Fruit fly (Drosophila melanogaster) whole organism, pupa: Measurements from ENCODE around the gene CG42852.

Source experiments
- CG10348 ChIP-seq: fragments of 200-800 bp; sonication (Bioruptor generic); IDR thresholded peaks from 2 replicates; pipeline ENCODE4 v1.3.6; 2022; ENCODE audit warnings: missing biosample characterization, missing genetic modification characterization
- CG12605 ChIP-seq: fragments of 200-800 bp; sonication (Bioruptor generic); IDR thresholded peaks from 2 replicates; pipeline ENCODE4 v1.3.6; 2022; ENCODE audit warnings: missing biosample characterization, missing genetic modification characterization
- CG13204 ChIP-seq: fragments of 200-800 bp; sonication (Bioruptor generic); optimal IDR thresholded peaks from 2 replicates; lab custom pipeline; 2018; ENCODE audit warnings: missing biosample characterization, mild to moderate bottlenecking, missing genetic modification characterization, moderate library complexity
- CG14655 ChIP-seq: fragments of 200-800 bp; sonication (Bioruptor generic); optimal IDR thresholded peaks from 3 replicates; lab custom pipeline; 2017; ENCODE audit warnings: mild to moderate bottlenecking, missing biosample characterization, missing genetic modification reagents, missing genetic modification characterization
- CG15710 ChIP-seq: fragments of 200-800 bp; sonication (Bioruptor generic); optimal IDR thresholded peaks from 2 replicates; lab custom pipeline; 2018; ENCODE audit warnings: missing biosample characterization, mild to moderate bottlenecking, missing genetic modification characterization, moderate library complexity
- CG17806 ChIP-seq: fragments of 200-800 bp; sonication (Bioruptor generic); optimal IDR thresholded peaks from 2 replicates; lab custom pipeline; 2018; ENCODE audit warnings: missing biosample characterization, mild to moderate bottlenecking, missing genetic modification characterization, moderate library complexity
- CG32121 ChIP-seq: fragments of 200-800 bp; sonication (Bioruptor generic); IDR thresholded peaks from 2 replicates; pipeline ENCODE4 v1.3.6; 2022; ENCODE audit warnings: missing biosample characterization, missing genetic modification characterization
- CG34367 ChIP-seq: fragments of 200-800 bp; sonication (Bioruptor generic); optimal IDR thresholded peaks from 2 replicates; lab custom pipeline; 2018; ENCODE audit warnings: missing biosample characterization, mild to moderate bottlenecking, missing genetic modification characterization
- CG4496 ChIP-seq: fragments of 200-800 bp; sonication (Bioruptor generic); IDR thresholded peaks from 3 replicates; pipeline ENCODE4 v1.3.6; 2022; ENCODE audit warnings: missing biosample characterization, missing genetic modification characterization
- CG8159 ChIP-seq: fragments of 200-800 bp; sonication (Bioruptor generic); optimal IDR thresholded peaks from 3 replicates; lab custom pipeline; 2018; ENCODE audit warnings: missing biosample characterization, mild to moderate bottlenecking, missing genetic modification characterization, moderate library complexity
- CG8301 ChIP-seq: fragments of 200-800 bp; sonication (Bioruptor generic); optimal IDR thresholded peaks from 2 replicates; lab custom pipeline; 2018; ENCODE audit warnings: missing biosample characterization, mild to moderate bottlenecking, missing genetic modification characterization
- CG9948 ChIP-seq: fragments of 200-800 bp; sonication (Bioruptor generic); optimal IDR thresholded peaks from 2 replicates; lab custom pipeline; 2018; ENCODE audit warnings: missing biosample characterization, mild to moderate bottlenecking, missing genetic modification characterization, moderate library complexity
- D1 ChIP-seq: fragments of 200-800 bp; sonication (Bioruptor generic); optimal IDR thresholded peaks from 2 replicates; lab custom pipeline; 2018; ENCODE audit warnings: missing biosample characterization, mild to moderate bottlenecking, missing genetic modification characterization, moderate library complexity
- EcR ChIP-seq: fragments of 200-800 bp; sonication (Bioruptor generic); optimal IDR thresholded peaks from 3 replicates; lab custom pipeline; 2019; ENCODE audit warnings: missing biosample characterization, missing genetic modification characterization, mild to moderate bottlenecking, moderate library complexity, missing genetic modification reagents
- Ets98B ChIP-seq: fragments of 200-800 bp; sonication (Bioruptor generic); IDR thresholded peaks from 2 replicates; pipeline ENCODE4 v1.3.6; 2022; ENCODE audit warnings: missing biosample characterization, missing genetic modification characterization
- Pif1A ChIP-seq: fragments of 200-800 bp; sonication (Bioruptor generic); optimal IDR thresholded peaks from 3 replicates; lab custom pipeline; 2016; ENCODE audit warnings: missing biosample characterization, missing genetic modification characterization
- Pif1B ChIP-seq: fragments of 200-800 bp; sonication (Bioruptor generic); optimal IDR thresholded peaks from 3 replicates; lab custom pipeline; 2016; ENCODE audit warnings: missing biosample characterization, missing genetic modification characterization
- Snoo ChIP-seq: fragments of 200-800 bp; sonication (Bioruptor generic); optimal IDR thresholded peaks from 3 replicates; lab custom pipeline; 2017; ENCODE audit warnings: missing biosample characterization, mild to moderate bottlenecking, missing genetic modification characterization, inconsistent platforms
- fd96Ca ChIP-seq: fragments of 200-800 bp; sonication (Bioruptor generic); IDR thresholded peaks from 3 replicates; pipeline ENCODE4 v1.3.6; 2022; ENCODE audit warnings: missing biosample characterization, missing genetic modification characterization
- gl ChIP-seq: fragments of 200-800 bp; sonication (Bioruptor generic); optimal IDR thresholded peaks from 2 replicates; lab custom pipeline; 2018; ENCODE audit warnings: missing biosample characterization, mild to moderate bottlenecking, missing genetic modification characterization
- rn ChIP-seq: fragments of 200-800 bp; sonication (Bioruptor generic); IDR thresholded peaks from 2 replicates; pipeline ENCODE4 v1.3.6; 2022; ENCODE audit warnings: missing biosample characterization, missing genetic modification characterization

Gene CG42852

dm6 chr3L:16751487-16752054, 3.7 kb upstream of the CG42852 start:
- no peak for TF ChIP-seq CG12605 (GFP tag; lab: Robert Waterston, UW)
- no peak for TF ChIP-seq rn
- peak; percentile 6; the same call in 1 of the 3 replicates for TF ChIP-seq CG4496 (GFP tag; lab: Robert Waterston, UW)
- TF ChIP-seq CG15710 (tag; lab: Kevin White, UChicago) = peak; percentile 3
- TF ChIP-seq CG10348 (GFP tag; lab: Robert Waterston, UW) = no peak
- TF ChIP-seq Snoo (tag; lab: Kevin White, UChicago) = no peak
- peak; percentile 31 for TF ChIP-seq CG17806 (tag; lab: Kevin White, UChicago)
- peak; percentile 47 for TF ChIP-seq CG8301 (tag; lab: Kevin White, UChicago)
- no peak for TF ChIP-seq gl (tag; lab: Kevin White, UChicago)
- no peak for TF ChIP-seq Pif1A (GFP tag; lab: Kevin White, UChicago)
- TF ChIP-seq EcR (GFP tag; lab: Kevin White, UChicago) = peak; percentile 22
- peak; percentile 70 for TF ChIP-seq CG14655 (GFP tag; lab: Kevin White, UChicago)
- no peak for TF ChIP-seq Ets98B (GFP tag; lab: Robert Waterston, UW)
- peak; percentile 9 for TF ChIP-seq Pif1B (GFP tag; lab: Kevin White, UChicago)
- TF ChIP-seq CG34367 (tag; lab: Kevin White, UChicago) = no peak
- TF ChIP-seq CG8159 (tag; lab: Kevin White, UChicago) = peak; percentile 68
- TF ChIP-seq CG9948 (tag; lab: Kevin White, UChicago) = peak; percentile 43
- no peak for TF ChIP-seq fd96Ca (GFP tag; lab: Robert Waterston, UW)
- peak; percentile 16 for TF ChIP-seq D1
- no peak for TF ChIP-seq CG32121
- no peak for TF ChIP-seq CG13204 (GFP tag; lab: Kevin White, UChicago)

dm6 chr3L:16752402-16753096, 2.7 kb upstream of the CG42852 start:
- TF ChIP-seq CG17806 (tag; lab: Kevin White, UChicago) (peak; percentile 75), rn (peak; percentile 49; the same call in 1 of the 2 replicates), CG12605 (GFP tag; lab: Robert Waterston, UW) (peak; percentile 86), CG9948 (tag; lab: Kevin White, UChicago) (peak; percentile 83), CG10348 (GFP tag; lab: Robert Waterston, UW) (no peak), CG13204 (GFP tag; lab: Kevin White, UChicago) (no peak), Ets98B (GFP tag; lab: Robert Waterston, UW) (peak; percentile 78), Snoo (tag; lab: Kevin White, UChicago) (peak; percentile 58), CG8301 (tag; lab: Kevin White, UChicago) (peak; percentile 90), Pif1B (GFP tag; lab: Kevin White, UChicago) (peak; percentile 64), EcR (GFP tag; lab: Kevin White, UChicago) (peak; percentile 86), CG32121 (peak; percentile 60), CG34367 (tag; lab: Kevin White, UChicago) (peak; percentile 69), CG4496 (GFP tag; lab: Robert Waterston, UW) (peak; percentile 87), gl (tag; lab: Kevin White, UChicago) (peak; percentile 62), CG15710 (tag; lab: Kevin White, UChicago) (peak; percentile 63), CG8159 (tag; lab: Kevin White, UChicago) (peak; percentile 68), CG14655 (GFP tag; lab: Kevin White, UChicago) (peak; percentile 89), Pif1A (GFP tag; lab: Kevin White, UChicago) (peak; percentile 80), fd96Ca (GFP tag; lab: Robert Waterston, UW) (peak; percentile 73), D1 (peak; percentile 19)

- no peak for TF ChIP-seq CG10348 (GFP tag; lab: Robert Waterston, UW)
- TF ChIP-seq CG15710 (tag; lab: Kevin White, UChicago) = peak; percentile 85
- TF ChIP-seq CG8301 (tag; lab: Kevin White, UChicago) = peak; percentile 91
- TF ChIP-seq CG9948 (tag; lab: Kevin White, UChicago) = peak; percentile 80
- TF ChIP-seq CG4496 (GFP tag; lab: Robert Waterston, UW) = peak; percentile 87
- peak; percentile 87 for TF ChIP-seq fd96Ca (GFP tag; lab: Robert Waterston, UW)
- TF ChIP-seq CG12605 (GFP tag; lab: Robert Waterston, UW) = peak; percentile 84
- TF ChIP-seq rn = peak; percentile 71
- peak; percentile 81 for TF ChIP-seq CG13204 (GFP tag; lab: Kevin White, UChicago)
- peak; percentile 87 for TF ChIP-seq CG17806 (tag; lab: Kevin White, UChicago)
- TF ChIP-seq CG8159 (tag; lab: Kevin White, UChicago) = peak; percentile 84
- TF ChIP-seq CG14655 (GFP tag; lab: Kevin White, UChicago) = peak; percentile 91
- TF ChIP-seq gl (tag; lab: Kevin White, UChicago) = peak; percentile 82
- peak; percentile 79 for TF ChIP-seq CG34367 (tag; lab: Kevin White, UChicago)
- TF ChIP-seq CG32121 = peak; percentile 80
- peak; percentile 88 for TF ChIP-seq Ets98B (GFP tag; lab: Robert Waterston, UW)
- peak; percentile 75 for TF ChIP-seq Snoo (tag; lab: Kevin White, UChicago)
- TF ChIP-seq Pif1B (GFP tag; lab: Kevin White, UChicago) = peak; percentile 89
- peak; percentile 34 for TF ChIP-seq EcR (GFP tag; lab: Kevin White, UChicago)
- peak; percentile 92 for TF ChIP-seq Pif1A (GFP tag; lab: Kevin White, UChicago)
- peak; percentile 65 for TF ChIP-seq D1
Measured at dm6 chr3L:16758504-16759109, 3.3 kb downstream of the CG42852 start.

dm6 chr3L:16759483-16759882, 4.2 kb downstream of the CG42852 start:
- TF ChIP-seq CG8159 (tag; lab: Kevin White, UChicago) (peak; percentile 65), Ets98B (GFP tag; lab: Robert Waterston, UW) (0 out of 2 replicates have a peak, but pooled peaks have one; percentile 6), CG34367 (tag; lab: Kevin White, UChicago) (peak; percentile 34), fd96Ca (GFP tag; lab: Robert Waterston, UW) (no peak), CG14655 (GFP tag; lab: Kevin White, UChicago) (peak; percentile 62), Pif1B (GFP tag; lab: Kevin White, UChicago) (no peak), Pif1A (GFP tag; lab: Kevin White, UChicago) (no peak), CG8301 (tag; lab: Kevin White, UChicago) (peak; percentile 27), Snoo (tag; lab: Kevin White, UChicago) (no peak), rn (no peak), CG4496 (GFP tag; lab: Robert Waterston, UW) (0 out of 3 replicates have a peak, but pooled peaks have one; percentile 24), CG12605 (GFP tag; lab: Robert Waterston, UW) (peak; percentile 28; the same call in 1 of the 2 replicates), CG9948 (tag; lab: Kevin White, UChicago) (peak; percentile 60), EcR (GFP tag; lab: Kevin White, UChicago) (no peak), CG15710 (tag; lab: Kevin White, UChicago) (peak; percentile 54), CG17806 (tag; lab: Kevin White, UChicago) (peak; percentile 43)
- TF ChIP-seq, all 21 proteins: peak for 10
